Worm (Caenorhabditis elegans) whole organism, L4 larva: ENCODE measurements around the gene patr-1.

Source experiments
- F26F4.8 ChIP-seq: fragments of 200-800 bp; sonication (Bioruptor generic); conservative IDR thresholded peaks from 2 replicates; pipeline ENCODE4 v1.3.6; 2022; ENCODE audit warnings: missing genetic modification characterization, missing compliant biosample characterization
- F49E8.2 ChIP-seq: sonication (generic microtip); optimal IDR thresholded peaks from 2 replicates; lab custom pipeline; 2016; ENCODE audit warnings: missing compliant biosample characterization, mild to moderate bottlenecking, missing genetic modification characterization, borderline replicate concordance
- T20F7.1 ChIP-seq: fragments of 200-800 bp; sonication (Bioruptor generic); optimal IDR thresholded peaks from 2 replicates; lab custom pipeline; 2018; ENCODE audit warnings: mild to moderate bottlenecking, missing genetic modification characterization, missing compliant biosample characterization
- Y105C5A.15 ChIP-seq: fragments of 200-800 bp; sonication (Bioruptor generic); IDR thresholded peaks from 2 replicates; pipeline ENCODE4 v1.3.6; 2022; ENCODE audit warnings: missing genetic modification characterization, missing compliant biosample characterization
- Y5F2A.4 ChIP-seq: fragments of 200-800 bp; sonication (Bioruptor generic); optimal IDR thresholded peaks from 2 replicates; lab custom pipeline; 2018; ENCODE audit warnings: mild to moderate bottlenecking, missing genetic modification characterization, missing compliant biosample characterization
- ZK337.2 ChIP-seq: fragments of 200-800 bp; sonication (Bioruptor generic); IDR thresholded peaks from 2 replicates; pipeline ENCODE4 v1.3.6; 2022; ENCODE audit warnings: missing genetic modification reagents, missing genetic modification characterization, missing compliant biosample characterization
- aha-1 ChIP-seq: fragments of 150-350 bp; peaks from one replicate; lab custom pipeline; 2014; ENCODE audit warnings: missing biosample characterization, missing genetic modification characterization
- ceh-28 ChIP-seq: fragments of 150-350 bp; optimal IDR thresholded peaks from 2 replicates; lab custom pipeline; 2014; ENCODE audit warnings: missing biosample characterization, missing genetic modification reagents, missing genetic modification characterization
- ctbp-1 ChIP-seq: fragments of 200-800 bp; sonication (Bioruptor generic); IDR thresholded peaks from 2 replicates; pipeline ENCODE4 v1.3.6; 2022; ENCODE audit warnings: missing genetic modification reagents, missing genetic modification characterization, missing compliant biosample characterization
- daf-16 ChIP-seq, 3 experiments: sonication (generic microtip); optimal IDR thresholded peaks; 2 replicates each; lab custom pipeline; 2016 to 2017; ENCODE audit warnings: missing genetic modification characterization in 3 of 3, missing genetic modification reagents in 3 of 3, mild to moderate bottlenecking in 2 of 3, missing compliant biosample characterization in 2 of 3, missing biosample characterization in 1 of 3, moderate library complexity in 1 of 3
- dmd-6 ChIP-seq: fragments of 200-800 bp; sonication (Bioruptor generic); IDR thresholded peaks from 2 replicates; pipeline ENCODE4 v1.3.6; 2022; ENCODE audit warnings: missing genetic modification reagents, missing genetic modification characterization, missing compliant biosample characterization
- dmd-8 ChIP-seq: fragments of 200-800 bp; sonication (Bioruptor generic); IDR thresholded peaks from 2 replicates; pipeline ENCODE4 v1.3.6; 2022; ENCODE audit warnings: missing genetic modification characterization, missing compliant biosample characterization
- dve-1 ChIP-seq: sonication (generic microtip); optimal IDR thresholded peaks from 2 replicates; lab custom pipeline; 2017; ENCODE audit warnings: antibody characterized with exemption, mild to moderate bottlenecking, missing genetic modification characterization, missing compliant biosample characterization; ENCODE audit not compliant: insufficient read depth
- hif-1 ChIP-seq, 2 experiments: sonication (generic microtip); optimal IDR thresholded peaks; 2 replicates each; lab custom pipeline; 2016 to 2017; ENCODE audit warnings: missing compliant biosample characterization in 2 of 2, missing genetic modification characterization in 2 of 2, missing genetic modification reagents in 2 of 2, missing genotype in 2 of 2, mild to moderate bottlenecking in 1 of 2
- hlh-11 ChIP-seq: fragments of 200-800 bp; sonication (Bioruptor generic); optimal IDR thresholded peaks from 2 replicates; lab custom pipeline; 2018; ENCODE audit warnings: mild to moderate bottlenecking, missing genetic modification characterization, missing compliant biosample characterization
- hmg-1.1 ChIP-seq: fragments of 200-800 bp; sonication (Bioruptor generic); IDR thresholded peaks from 2 replicates; pipeline ENCODE4 v1.3.6; 2022; ENCODE audit warnings: missing genetic modification reagents, missing genetic modification characterization, missing compliant biosample characterization
- lin-13 ChIP-seq: fragments of 150-350 bp; optimal IDR thresholded peaks from 2 replicates; lab custom pipeline; 2014; ENCODE audit warnings: missing biosample characterization, missing genetic modification reagents, missing genetic modification characterization
- lin-38 ChIP-seq: fragments of 200-800 bp; sonication (Bioruptor generic); IDR thresholded peaks from 2 replicates; pipeline ENCODE4 v1.3.6; 2022; ENCODE audit warnings: missing genetic modification reagents, missing genetic modification characterization, missing compliant biosample characterization
- madf-5 ChIP-seq, 2 experiments: fragments of 200-800 bp; sonication (Bioruptor generic); IDR thresholded peaks; 2 replicates each; pipeline ENCODE4 v1.3.6; 2022; ENCODE audit warnings: missing compliant biosample characterization in 2 of 2, missing genetic modification characterization in 2 of 2
- mdl-1 ChIP-seq, 2 experiments: fragments of 150-350 bp in 1 of 2; sonication (generic microtip) in 1 of 2; optimal IDR thresholded peaks; 2 replicates each; lab custom pipeline; 2014 to 2017; ENCODE audit warnings: missing biosample characterization in 2 of 2, missing genetic modification characterization in 2 of 2
- mdt-29 ChIP-seq: fragments of 200-800 bp; sonication (Bioruptor generic); IDR thresholded peaks from 2 replicates; pipeline ENCODE4 v1.3.6; 2022; ENCODE audit warnings: missing genetic modification reagents, missing genetic modification characterization, missing compliant biosample characterization
- mep-1 ChIP-seq: fragments of 150-350 bp; sonication (generic microtip); optimal IDR thresholded peaks from 3 replicates; lab custom pipeline; 2014; ENCODE audit warnings: missing biosample characterization, missing genetic modification characterization
- nhr-102 ChIP-seq: sonication (generic microtip); optimal IDR thresholded peaks from 2 replicates; lab custom pipeline; 2016; ENCODE audit warnings: mild to moderate bottlenecking, missing genetic modification characterization, moderate library complexity, missing compliant biosample characterization
- nhr-28 ChIP-seq: fragments of 150-350 bp; optimal IDR thresholded peaks from 2 replicates; lab custom pipeline; 2014; ENCODE audit warnings: missing biosample characterization, missing genetic modification characterization
- nhr-42 ChIP-seq: fragments of 200-800 bp; sonication (Bioruptor generic); IDR thresholded peaks from 2 replicates; pipeline ENCODE4 v1.3.6; 2022; ENCODE audit warnings: missing genetic modification characterization, missing compliant biosample characterization
- nhr-6 ChIP-seq: fragments of 150-350 bp; optimal IDR thresholded peaks from 2 replicates; lab custom pipeline; 2014; ENCODE audit warnings: missing biosample characterization, missing genetic modification characterization
- php-3 ChIP-seq: fragments of 200-800 bp; sonication (Bioruptor generic); IDR thresholded peaks from 2 replicates; pipeline ENCODE4 v1.3.6; 2022; ENCODE audit warnings: missing genetic modification reagents, missing genetic modification characterization, missing compliant biosample characterization
- pqm-1 ChIP-seq: sonication (generic microtip); optimal IDR thresholded peaks from 2 replicates; lab custom pipeline; 2017; ENCODE audit warnings: missing biosample characterization, missing genetic modification characterization
- saeg-2 ChIP-seq: fragments of 200-800 bp; sonication (Bioruptor generic); IDR thresholded peaks from 2 replicates; pipeline ENCODE4 v1.3.6; 2022; ENCODE audit warnings: missing genetic modification reagents, missing genetic modification characterization, missing compliant biosample characterization
- spr-3 ChIP-seq: fragments of 200-800 bp; sonication (Bioruptor generic); optimal IDR thresholded peaks from 2 replicates; lab custom pipeline; 2018; ENCODE audit warnings: mild to moderate bottlenecking, missing genetic modification characterization, missing compliant biosample characterization
- unc-62 ChIP-seq, 3 experiments: fragments of 150-350 bp in 1 of 3; sonication (generic microtip); optimal IDR thresholded peaks in 2 of 3; peaks in 1 of 3; 1 replicate in 1 of 3; 2 replicates in 2 of 3; lab custom pipeline; 2014 to 2017; ENCODE audit warnings: missing biosample characterization in 3 of 3, missing genetic modification characterization in 3 of 3, missing genetic modification reagents in 3 of 3, missing genotype in 1 of 3
- zag-1 ChIP-seq: fragments of 150-350 bp; optimal IDR thresholded peaks from 2 replicates; lab custom pipeline; 2014; ENCODE audit warnings: missing biosample characterization, missing genetic modification characterization
- zfp-2 ChIP-seq: sonication (generic microtip); optimal IDR thresholded peaks from 2 replicates; lab custom pipeline; 2016; ENCODE audit warnings: mild to moderate bottlenecking, missing genetic modification characterization, missing compliant biosample characterization
- zip-2 ChIP-seq: fragments of 150-350 bp; optimal IDR thresholded peaks from 2 replicates; lab custom pipeline; 2014; ENCODE audit warnings: missing biosample characterization, missing genetic modification characterization

patr-1 gene

ce11 chrII:11806256-11806655 lies 28.5 kb upstream of the patr-1 start, which contains the start of gene jmjd-1.1:
TSS of gene jmjd-1.1 (plus strand) at chrII:11806556.
- TF ChIP-seq madf-5 (GFP tag; IDR thresholded peaks at IDR 0.05; lab: Robert Waterston, UW), result no peak
- no peak for TF ChIP-seq Y105C5A.15 (GFP tag; lab: Robert Waterston, UW)
- no peak for TF ChIP-seq mdl-1 (tag; optimal IDR thresholded peaks at IDR 0.05; lab: Kevin White, UChicago)
- no peak for TF ChIP-seq ceh-28 (tag; lab: Kevin White, UChicago)
- no peak for TF ChIP-seq lin-13 (GFP tag; lab: Kevin White, UChicago)
- no peak for TF ChIP-seq aha-1 (tag; lab: Kevin White, UChicago)

- TF ChIP-seq ctbp-1 (no peak), pqm-1 (tag; lab: Kevin White, UChicago) (peak; percentile 3)
These were observed 24.7 kb upstream of the patr-1 start, which contains the start of gene F43G6.17 for ce11 chrII:11802451-11802850. TSS of gene F43G6.17 (plus strand) at chrII:11802751.

- no peak for TF ChIP-seq mdt-29 (GFP tag; lab: Robert Waterston, UW)
- peak in 1 of 2 experiments; percentile 11 for TF ChIP-seq unc-62 (GFP tag; optimal IDR thresholded peaks at IDR 0.05 in 1 of 2; lab: Kevin White, UChicago)
- no peak for TF ChIP-seq unc-62 (tag; optimal IDR thresholded peaks at IDR 0.05; lab: Kevin White, UChicago)
These were observed 21.0 kb upstream of the patr-1 start, which contains the start of gene hda-5 for ce11 chrII:11798737-11799136. TSS of gene hda-5 (plus strand) at chrII:11799037.

- TF ChIP-seq saeg-2 (GFP tag; lab: Robert Waterston, UW) (no peak), php-3 (GFP tag; lab: Robert Waterston, UW) (peak; percentile 76), nhr-102 (tag; lab: Kevin White, UChicago) (no peak), daf-16 (GFP tag; optimal IDR thresholded peaks at IDR 0.05; lab: Kevin White, UChicago) (peak in 1 of 2 experiments; percentile 16), daf-16 (tag; optimal IDR thresholded peaks at IDR 0.05; lab: Kevin White, UChicago) (peak; percentile 82), nhr-28 (tag; lab: Kevin White, UChicago) (peak; percentile 76), zip-2 (tag; lab: Kevin White, UChicago) (no peak), hmg-1.1 (GFP tag; lab: Robert Waterston, UW) (no peak), pqm-1 (tag; lab: Kevin White, UChicago) (peak; percentile 54), Y5F2A.4 (GFP tag; lab: Kevin White, UChicago) (no peak), F49E8.2 (no peak), spr-3 (GFP tag; lab: Kevin White, UChicago) (no peak), dve-1 (tag; lab: Kevin White, UChicago) (peak; percentile 68), dmd-6 (GFP tag; lab: Robert Waterston, UW) (peak; percentile 29), zfp-2 (tag; lab: Kevin White, UChicago) (no peak), hlh-11 (tag; lab: Kevin White, UChicago) (peak; percentile 52)
These were observed 19.5 kb upstream of the patr-1 start for ce11 chrII:11797194-11797593.

ce11 chrII:11794392-11794791 lies 16.6 kb upstream of the patr-1 start:
- TF ChIP-seq zag-1 (tag; lab: Kevin White, UChicago) (no peak), F26F4.8 (GFP tag; lab: Robert Waterston, UW) (no peak), lin-38 (GFP tag; lab: Robert Waterston, UW) (no peak), dmd-8 (GFP tag; lab: Robert Waterston, UW) (no peak), nhr-6 (tag; lab: Kevin White, UChicago) (peak; percentile 3), daf-16 (GFP tag; optimal IDR thresholded peaks at IDR 0.05; lab: Kevin White, UChicago) (no peak), daf-16 (tag; optimal IDR thresholded peaks at IDR 0.05; lab: Kevin White, UChicago) (no peak)

- TF ChIP-seq zip-2 (tag; lab: Kevin White, UChicago), result no peak
- TF ChIP-seq mep-1 (tag; lab: Kevin White, UChicago), result no peak
- TF ChIP-seq hif-1 (tag; optimal IDR thresholded peaks at IDR 0.05; lab: Kevin White, UChicago), result no peak
- no peak for TF ChIP-seq nhr-42 (GFP tag; lab: Robert Waterston, UW)
- no peak for TF ChIP-seq ZK337.2
- TF ChIP-seq dve-1 (tag; lab: Kevin White, UChicago), result no peak
- TF ChIP-seq T20F7.1 (GFP tag; lab: Kevin White, UChicago), result no peak
These were observed 12.7 kb upstream of the patr-1 start, which contains the start of gene F43G6.4 for ce11 chrII:11790458-11790857. TSS of gene F43G6.4 (plus strand) at chrII:11790758.
